Worm (Caenorhabditis elegans): ENCODE measurements around the gene F35C11.2.

F35C11.2 gene

DNA sequence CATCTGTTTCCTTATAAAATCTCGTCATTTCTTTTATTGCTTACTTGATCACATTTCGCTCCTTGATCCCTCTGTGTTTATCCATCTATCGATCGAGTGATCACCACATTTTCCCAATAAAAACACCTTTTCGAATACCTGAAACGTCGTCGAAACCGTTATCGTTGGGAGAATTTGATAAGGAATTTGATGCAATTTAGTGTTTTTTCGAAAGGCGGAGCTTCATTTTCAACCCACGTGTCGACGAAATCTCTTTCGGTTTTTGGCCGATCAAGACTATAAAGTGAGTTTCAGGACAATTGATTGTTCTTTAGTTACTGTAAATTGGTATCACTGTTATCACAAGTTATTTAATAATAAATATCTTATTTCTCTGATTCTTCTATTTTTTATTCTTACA lies 16.0 kb upstream of the F35C11.2 start, which contains the start of gene srdh-1:
srdh-1 (plus strand) TSS at position 43 of the 400 bp plus-strand sequence.
- no peak for TF ChIP-seq T22C8.4 (GFP tag; IDR thresholded peaks at IDR 0.05)
- no peak for TF ChIP-seq flt-1 (GFP tag; IDR thresholded peaks at IDR 0.05)
- TF ChIP-seq med-1 (GFP tag; optimal IDR thresholded peaks at IDR 0.05; ENCODE audit: insufficient read depth) = no peak
- no peak for TF ChIP-seq tab-1 (GFP tag; IDR thresholded peaks at IDR 0.05)
- TF ChIP-seq ztf-23 (GFP tag; IDR thresholded peaks at IDR 0.05) = no peak
- no peak for TF ChIP-seq klf-2 (GFP tag; conservative IDR thresholded peaks at IDR 0.05)
- no peak for TF ChIP-seq ref-1 (GFP tag; conservative IDR thresholded peaks at IDR 0.05)

DNA sequence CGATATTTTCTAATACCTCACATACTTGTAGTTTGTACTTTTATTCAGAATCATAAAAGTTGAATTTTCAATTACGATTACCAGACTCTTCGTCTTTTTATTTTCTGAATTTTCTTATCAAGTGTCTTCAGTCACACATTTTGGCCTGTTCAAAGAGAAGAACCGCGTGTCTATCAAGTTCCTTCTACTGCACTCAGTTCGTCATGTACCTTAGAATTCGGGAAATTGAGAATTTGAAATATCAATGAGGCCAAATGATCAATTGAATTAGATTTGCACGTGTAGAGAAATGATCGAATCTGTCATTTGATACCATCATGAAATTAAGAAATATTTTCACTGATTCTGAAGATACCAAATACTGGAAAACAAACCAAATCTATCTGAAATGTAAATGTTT lies 14.9 kb upstream of the F35C11.2 start:
- TF ChIP-seq tab-1 (GFP tag; IDR thresholded peaks at IDR 0.05) = no peak
- TF ChIP-seq flt-1 (GFP tag; IDR thresholded peaks at IDR 0.05) = no peak
- TF ChIP-seq ztf-29 (GFP tag; IDR thresholded peaks at IDR 0.05) = no peak
- TF ChIP-seq T22C8.4 (GFP tag; IDR thresholded peaks at IDR 0.05) = no peak
- no peak for TF ChIP-seq ref-1 (GFP tag; conservative IDR thresholded peaks at IDR 0.05)
- TF ChIP-seq cog-1 (tag; optimal IDR thresholded peaks at IDR 0.05) = no peak
- no peak for TF ChIP-seq med-1 (GFP tag; optimal IDR thresholded peaks at IDR 0.05; ENCODE audit: insufficient read depth)
- TF ChIP-seq ztf-23 (GFP tag; IDR thresholded peaks at IDR 0.05) = no peak
- no peak for TF ChIP-seq klf-2 (GFP tag; conservative IDR thresholded peaks at IDR 0.05)

DNA sequence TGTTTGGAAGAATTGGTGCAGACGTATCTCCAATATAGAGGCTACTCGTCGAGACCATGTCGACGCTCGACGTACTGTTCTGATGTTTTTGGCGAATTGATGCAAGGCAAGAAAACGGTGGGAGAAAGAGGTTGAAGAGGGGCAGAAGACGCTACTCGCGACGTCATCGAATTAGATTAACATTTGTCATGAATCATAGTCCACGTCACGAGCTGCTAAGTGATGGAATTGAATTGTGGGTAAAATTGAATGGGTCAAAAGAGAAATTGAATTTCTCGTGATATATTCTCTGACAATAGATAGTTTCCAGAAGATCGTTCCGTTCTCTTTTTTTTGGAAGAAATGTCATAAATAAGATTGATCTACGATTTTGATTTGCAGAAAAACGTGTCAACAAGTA lies 11.0 kb upstream of the F35C11.2 start:
- TF ChIP-seq ref-1 (GFP tag; conservative IDR thresholded peaks at IDR 0.05) (no peak), cog-1 (tag; optimal IDR thresholded peaks at IDR 0.05) (no peak), T22C8.4 (GFP tag; IDR thresholded peaks at IDR 0.05) (no peak)

DNA sequence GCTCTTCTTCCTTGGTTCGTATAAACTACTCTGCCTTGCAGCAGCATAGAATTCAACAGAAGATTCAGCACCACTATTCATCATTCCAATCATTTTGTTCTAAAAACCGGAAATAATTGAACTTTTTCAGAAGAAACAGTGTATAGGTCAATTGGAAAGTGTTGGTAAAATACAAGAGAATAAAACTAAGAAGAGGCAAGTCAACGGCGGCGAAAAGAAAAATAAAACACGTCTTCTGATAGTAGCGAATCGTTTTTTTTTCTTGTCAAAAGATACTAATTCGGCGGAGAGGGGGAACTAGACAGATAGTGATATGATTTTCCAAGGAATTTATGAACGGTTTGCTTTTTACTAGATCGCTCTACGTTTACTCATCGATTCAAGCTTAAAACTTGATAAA lies 10.4 kb upstream of the F35C11.2 start, which contains the start of gene F35C11.6:
F35C11.6 (minus strand) TSS at position 101 of the 400 bp plus-strand sequence.
- TF ChIP-seq klf-2 (GFP tag; conservative IDR thresholded peaks at IDR 0.05) (no peak), flt-1 (GFP tag; IDR thresholded peaks at IDR 0.05) (no peak), cog-1 (tag; optimal IDR thresholded peaks at IDR 0.05) (no peak)

DNA sequence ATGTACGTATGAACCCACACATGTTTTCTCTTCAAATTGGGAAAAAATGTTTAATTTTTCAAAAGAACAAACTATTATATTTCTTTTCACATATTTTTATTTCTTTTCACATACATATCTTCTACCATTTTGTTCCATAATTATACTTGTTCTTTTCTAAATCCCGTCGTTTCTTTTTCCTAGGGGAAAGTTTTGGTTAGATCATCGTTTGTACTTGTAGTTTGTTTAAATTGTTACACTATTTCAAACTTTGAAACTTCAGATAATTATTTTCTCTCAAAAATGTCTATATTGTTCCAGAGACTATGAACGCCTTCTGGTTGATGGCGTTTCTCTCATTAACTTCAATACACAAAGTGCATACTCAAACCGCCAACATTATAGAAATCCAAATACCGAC lies 7.4 kb upstream of the F35C11.2 start, which contains the start of gene F35C11.7:
F35C11.7 (plus strand) TSS at position 301 of the 400 bp plus-strand sequence.
- TF ChIP-seq ztf-23 (GFP tag; IDR thresholded peaks at IDR 0.05) (no peak), med-1 (GFP tag; optimal IDR thresholded peaks at IDR 0.05; ENCODE audit: insufficient read depth) (no peak), ref-1 (GFP tag; conservative IDR thresholded peaks at IDR 0.05) (no peak), klf-2 (GFP tag; conservative IDR thresholded peaks at IDR 0.05) (no peak), T22C8.4 (GFP tag; IDR thresholded peaks at IDR 0.05) (no peak), cog-1 (tag; optimal IDR thresholded peaks at IDR 0.05) (no peak)

DNA sequence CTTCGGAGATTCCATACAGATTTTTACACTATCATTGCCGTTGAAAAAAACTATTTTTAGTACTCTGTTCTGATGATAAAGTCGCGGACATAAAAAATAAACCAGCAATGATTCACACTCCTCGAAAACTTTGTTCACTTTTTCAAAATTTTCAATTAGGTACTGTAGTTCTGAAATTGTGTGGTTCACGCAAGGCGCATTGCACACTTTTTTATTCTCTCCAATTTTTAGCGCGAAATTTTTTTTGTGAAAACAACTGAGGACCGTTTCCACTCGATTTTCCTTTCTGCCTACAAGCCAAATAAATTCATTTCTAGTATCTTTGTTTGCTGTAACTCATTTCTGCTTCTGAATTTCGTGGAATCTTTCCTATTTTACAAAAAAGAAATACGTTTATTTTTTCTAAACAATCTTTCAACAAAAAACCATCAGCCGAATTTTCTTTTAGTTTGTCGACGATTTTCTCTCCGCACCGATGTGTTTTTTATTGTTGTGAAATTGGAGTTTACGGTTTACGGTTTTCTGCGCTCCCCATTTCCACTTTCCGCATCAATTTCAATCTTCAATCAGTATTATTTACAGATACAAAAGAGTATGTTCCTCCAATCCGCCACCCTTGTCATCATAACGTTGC lies 4.6 kb upstream of the F35C11.2 start, which contains the start of gene F35C11.5:
F35C11.5 (plus strand) TSS at position 584 of the 634 bp plus-strand sequence.
- no peak for TF ChIP-seq ref-1 (GFP tag; conservative IDR thresholded peaks at IDR 0.05)
- TF ChIP-seq T22C8.4 (GFP tag; IDR thresholded peaks at IDR 0.05) = no peak
- TF ChIP-seq med-1 (GFP tag; optimal IDR thresholded peaks at IDR 0.05; ENCODE audit: insufficient read depth) = no peak
- no peak for TF ChIP-seq ztf-23 (GFP tag; IDR thresholded peaks at IDR 0.05)
- TF ChIP-seq klf-2 (GFP tag; conservative IDR thresholded peaks at IDR 0.05) = no peak
- TF ChIP-seq ztf-29 (GFP tag; IDR thresholded peaks at IDR 0.05) = no peak
- TF ChIP-seq cog-1 (tag; optimal IDR thresholded peaks at IDR 0.05) = no peak
- TF ChIP-seq flt-1 (GFP tag; IDR thresholded peaks at IDR 0.05) = no peak
- no peak for TF ChIP-seq tab-1 (GFP tag; IDR thresholded peaks at IDR 0.05)

DNA sequence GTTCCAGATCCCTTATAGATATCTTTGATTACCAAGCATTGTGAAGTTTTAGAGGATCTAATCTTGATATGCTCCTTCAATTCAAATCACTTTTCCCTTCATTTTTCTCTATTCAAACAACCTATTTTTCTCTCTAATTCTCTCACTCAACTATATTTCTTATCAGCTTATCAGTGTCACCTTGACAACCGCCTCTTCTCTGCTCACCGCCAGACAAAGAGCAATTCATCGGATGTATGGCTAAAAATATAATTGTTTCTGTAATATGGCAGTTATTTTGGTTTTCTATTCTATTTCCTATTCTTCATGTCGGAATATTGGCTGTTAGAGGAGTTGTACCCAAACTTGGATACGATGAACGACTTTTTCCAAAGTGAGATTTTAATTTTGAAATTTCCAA lies 1.1 kb upstream of the F35C11.2 start:
- no peak for TF ChIP-seq med-1 (GFP tag; optimal IDR thresholded peaks at IDR 0.05; ENCODE audit: insufficient read depth)
- no peak for TF ChIP-seq klf-2 (GFP tag; conservative IDR thresholded peaks at IDR 0.05)
- TF ChIP-seq cog-1 (tag; optimal IDR thresholded peaks at IDR 0.05) = no peak
- TF ChIP-seq ztf-23 (GFP tag; IDR thresholded peaks at IDR 0.05) = no peak
- no peak for TF ChIP-seq flt-1 (GFP tag; IDR thresholded peaks at IDR 0.05)
- no peak for TF ChIP-seq tab-1 (GFP tag; IDR thresholded peaks at IDR 0.05)
- no peak for TF ChIP-seq ref-1 (GFP tag; conservative IDR thresholded peaks at IDR 0.05)
- TF ChIP-seq T22C8.4 (GFP tag; IDR thresholded peaks at IDR 0.05) = no peak
- no peak for TF ChIP-seq ztf-29 (GFP tag; IDR thresholded peaks at IDR 0.05)

DNA sequence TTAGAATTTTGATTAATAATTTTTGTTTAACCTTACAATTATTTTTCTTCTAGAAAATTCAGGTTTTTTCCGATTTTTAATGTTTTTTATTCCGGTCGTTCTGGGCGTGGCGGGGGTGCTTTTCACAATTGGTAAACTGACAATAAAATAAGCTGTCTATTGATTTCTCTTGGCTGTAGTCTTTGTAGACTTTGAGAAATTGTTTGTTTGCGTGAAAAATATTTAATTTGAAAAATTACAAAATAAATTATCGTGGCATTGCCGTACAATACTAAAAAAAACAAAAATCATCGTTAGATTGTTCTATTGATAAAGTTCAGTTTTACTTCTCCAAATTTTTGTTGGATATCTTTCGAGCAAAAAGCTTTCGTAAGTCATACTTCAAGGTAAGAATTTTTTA lies 2.2 kb downstream of the F35C11.2 start, which contains the start of gene F35C11.3:
F35C11.3 (plus strand) TSS at position 301 of the 400 bp plus-strand sequence.
- TF ChIP-seq ref-1 (GFP tag; conservative IDR thresholded peaks at IDR 0.05) = no peak

DNA sequence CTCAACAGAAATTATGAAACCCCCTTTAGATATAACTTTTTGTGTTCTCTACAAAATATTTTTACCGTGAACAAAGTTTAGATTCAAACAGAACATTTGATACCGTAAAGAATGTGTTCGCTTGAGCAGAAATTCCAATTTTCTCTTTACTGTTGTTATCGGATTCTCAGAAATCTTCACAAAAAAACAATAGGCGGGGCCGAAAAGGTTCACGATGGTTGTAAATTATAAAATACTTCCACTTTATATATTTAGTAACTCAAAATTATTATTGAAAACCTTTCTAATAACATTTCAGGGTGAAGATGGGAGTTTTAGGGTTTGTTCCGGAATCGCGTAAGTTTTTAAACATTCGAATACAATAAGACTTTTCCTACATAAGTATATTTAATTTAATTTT lies 10.5 kb downstream of the F35C11.2 start, which contains the start of gene nlp-5:
nlp-5 (plus strand) TSS at position 301 of the 400 bp plus-strand sequence.
- no peak for TF ChIP-seq med-1 (GFP tag; optimal IDR thresholded peaks at IDR 0.05; ENCODE audit: insufficient read depth)
- no peak for TF ChIP-seq cog-1 (tag; optimal IDR thresholded peaks at IDR 0.05)
- TF ChIP-seq ref-1 (GFP tag; conservative IDR thresholded peaks at IDR 0.05) = no peak

DNA sequence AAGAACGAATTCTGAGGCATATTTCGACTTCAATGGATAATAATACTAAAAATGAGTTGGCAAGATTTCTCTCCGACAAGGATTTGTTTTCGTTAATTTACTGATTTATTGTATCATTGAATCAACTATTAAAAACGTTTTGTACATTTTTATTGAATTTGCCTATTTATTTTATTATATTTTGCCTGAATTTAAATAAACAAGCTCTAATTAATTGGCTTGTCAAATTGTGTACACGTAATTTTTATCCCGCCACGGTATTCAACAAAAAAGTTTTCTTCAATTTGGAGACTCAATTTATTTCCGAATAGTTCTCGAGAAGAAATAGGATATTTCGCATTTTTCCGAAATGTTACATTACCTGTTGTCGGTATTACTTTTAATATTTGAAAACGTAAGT lies 16.1 kb downstream of the F35C11.2 start, which contains the start of gene M110.7:
M110.7 (plus strand) TSS at position 301 of the 400 bp plus-strand sequence.
- TF ChIP-seq flt-1 (GFP tag; IDR thresholded peaks at IDR 0.05) (no peak), ztf-29 (GFP tag; IDR thresholded peaks at IDR 0.05) (no peak), tab-1 (GFP tag; IDR thresholded peaks at IDR 0.05) (no peak), med-1 (GFP tag; optimal IDR thresholded peaks at IDR 0.05; ENCODE audit: insufficient read depth) (no peak), klf-2 (GFP tag; conservative IDR thresholded peaks at IDR 0.05) (no peak), ref-1 (GFP tag; conservative IDR thresholded peaks at IDR 0.05) (no peak), cog-1 (tag; optimal IDR thresholded peaks at IDR 0.05) (no peak)
